Worm (Caenorhabditis elegans): ENCODE results near the gene nstp-4.
A peak's percentile ranks its signal among the peaks of the same experiment; 100 is the strongest.

DNA sequence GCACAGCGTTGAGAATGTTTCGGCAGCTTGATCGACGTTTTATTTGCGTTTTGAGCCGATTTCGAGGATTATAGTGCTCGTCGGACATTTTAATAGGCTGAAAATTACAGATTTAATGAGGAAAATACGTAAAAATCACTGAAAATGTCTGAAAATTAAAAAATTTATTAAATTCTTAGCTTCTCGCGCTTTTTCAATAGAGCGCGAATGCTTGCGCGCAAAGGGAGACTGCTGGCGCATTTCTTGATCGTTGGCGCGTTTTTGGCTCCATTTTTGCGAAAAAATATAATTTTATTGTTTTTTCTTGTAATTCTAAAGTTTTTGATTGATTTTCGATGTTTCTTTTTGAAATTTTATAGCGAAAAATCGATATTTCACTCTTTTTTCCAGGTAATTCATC is 22.2 kb downstream of the nstp-4 start, which contains the start of the genes dnsn-1 and C24H12.4:
- no peak for TF ChIP-seq flt-1 (GFP tag; IDR thresholded peaks at IDR 0.05)
- TF ChIP-seq klf-2 (GFP tag; conservative IDR thresholded peaks at IDR 0.05): no peak
- peak; percentile 62 for TF ChIP-seq cog-1 (tag; optimal IDR thresholded peaks at IDR 0.05)
